Fruit fly (Drosophila melanogaster) whole organism, wandering third instar larva: ENCODE results near the gene CG32756.

Experiments used
- Abd-B ChIP-seq: fragments of >200 bp; optimal IDR thresholded peaks from 2 replicates; lab custom pipeline; 2017; ENCODE audit warnings: missing biosample characterization, missing genetic modification characterization
- CG32264 ChIP-seq: fragments of 200-800 bp; sonication (Bioruptor generic); optimal IDR thresholded peaks from 2 replicates; lab custom pipeline; 2016; ENCODE audit warnings: missing biosample characterization, missing genetic modification characterization
- CG9705 ChIP-seq: fragments of 200-800 bp; sonication (Bioruptor generic); optimal IDR thresholded peaks from 2 replicates; lab custom pipeline; 2018; ENCODE audit warnings: missing biosample characterization, mild to moderate bottlenecking, missing genetic modification characterization
- CrebA ChIP-seq: fragments of 200-800 bp; sonication (Bioruptor generic); optimal IDR thresholded peaks from 2 replicates; lab custom pipeline; 2016; ENCODE audit warnings: missing biosample characterization, mild to moderate bottlenecking, missing genetic modification characterization, borderline replicate concordance
- Dfd ChIP-seq: fragments of >200 bp; optimal IDR thresholded peaks from 2 replicates; lab custom pipeline; 2017; ENCODE audit warnings: missing biosample characterization, missing genetic modification characterization
- Dif ChIP-seq: fragments of 200-275, 200-300 bp; sonication (Bioruptor generic); optimal IDR thresholded peaks from 2 replicates; lab custom pipeline; 2018; ENCODE audit warnings: missing biosample characterization, missing genetic modification characterization; ENCODE audit not compliant: partially characterized antibody
- GATAd ChIP-seq: sonication (Bioruptor generic); optimal IDR thresholded peaks from 2 replicates; lab custom pipeline; 2016; ENCODE audit warnings: missing biosample characterization, missing genetic modification characterization
- HLH106 ChIP-seq: fragments of 200-800 bp; optimal IDR thresholded peaks from 3 replicates; lab custom pipeline; 2019; ENCODE audit warnings: missing biosample characterization, mild to moderate bottlenecking, missing genetic modification characterization, moderate library complexity
- Hnf4 ChIP-seq: fragments of 200-800 bp; sonication (Bioruptor generic); optimal IDR thresholded peaks from 2 replicates; lab custom pipeline; 2016; ENCODE audit warnings: missing biosample characterization, mild to moderate bottlenecking, missing genetic modification characterization
- Hr78 ChIP-seq: fragments of >200 bp; optimal IDR thresholded peaks from 2 replicates; lab custom pipeline; 2017; ENCODE audit warnings: missing biosample characterization, missing genetic modification characterization
- Hr83 ChIP-seq: fragments of 200-300 bp; sonication (Bioruptor generic); optimal IDR thresholded peaks from 2 replicates; lab custom pipeline; 2016; ENCODE audit warnings: missing biosample characterization, mild to moderate bottlenecking, missing genetic modification characterization, moderate library complexity; ENCODE audit not compliant: poor library complexity, severe bottlenecking
- Jra ChIP-seq: sonication (Bioruptor generic); optimal IDR thresholded peaks from 2 replicates; lab custom pipeline; 2016; ENCODE audit warnings: missing biosample characterization, missing genetic modification characterization
- Mio ChIP-seq: sonication (Bioruptor generic); optimal IDR thresholded peaks from 2 replicates; lab custom pipeline; 2016; ENCODE audit warnings: missing biosample characterization, missing genetic modification characterization
- Myc ChIP-seq: fragments of >200 bp; optimal IDR thresholded peaks from 2 replicates; lab custom pipeline; 2017
- N ChIP-seq: fragments of >200 bp; optimal IDR thresholded peaks from 2 replicates; lab custom pipeline; 2018; ENCODE audit warnings: missing biosample characterization, missing external identifiers, missing genetic modification characterization
- OdsH ChIP-seq: fragments of 200-800 bp; sonication (Bioruptor generic); optimal IDR thresholded peaks from 2 replicates; lab custom pipeline; 2016; ENCODE audit warnings: missing biosample characterization, mild to moderate bottlenecking, missing genetic modification characterization
- Rel ChIP-seq, 2 experiments: fragments of 200-800 bp; sonication (Bioruptor generic) in 1 of 2; optimal IDR thresholded peaks; 2 replicates in 1 of 2; 3 replicates in 1 of 2; lab custom pipeline; 2016 to 2019; ENCODE audit warnings: mild to moderate bottlenecking in 2 of 2, missing biosample characterization in 2 of 2, missing genetic modification characterization in 2 of 2, moderate library complexity in 1 of 2
- Sp1 ChIP-seq: fragments of 200-800 bp; sonication (Bioruptor generic); optimal IDR thresholded peaks from 3 replicates; lab custom pipeline; 2019; ENCODE audit warnings: missing biosample characterization, mild to moderate bottlenecking, missing genetic modification characterization, moderate library complexity
- Vsx2 ChIP-seq: fragments of 200-300, 225-300 bp; sonication (Bioruptor generic); optimal IDR thresholded peaks from 2 replicates; lab custom pipeline; 2018; ENCODE audit warnings: missing biosample characterization, missing genetic modification characterization; ENCODE audit not compliant: partially characterized antibody
- br ChIP-seq: fragments of 200-800 bp; sonication (Bioruptor generic); optimal IDR thresholded peaks from 2 replicates; lab custom pipeline; 2016; ENCODE audit warnings: missing biosample characterization, missing genetic modification characterization
- brk ChIP-seq: fragments of 200-800 bp; sonication (Bioruptor generic); optimal IDR thresholded peaks from 2 replicates; lab custom pipeline; 2016; ENCODE audit warnings: missing biosample characterization, mild to moderate bottlenecking, missing genetic modification characterization
- dl ChIP-seq, 2 experiments: fragments of 175-275, 200-275 bp in 1 of 2; fragments of 200-275 bp in 1 of 2; sonication (Bioruptor generic); optimal IDR thresholded peaks; lab custom pipeline; 2018; ENCODE audit warnings: mild to moderate bottlenecking in 2 of 2, missing biosample characterization in 2 of 2, missing genetic modification characterization in 2 of 2, moderate library complexity in 2 of 2; ENCODE audit not compliant: partially characterized antibody in 2 of 2, insufficient read depth in 1 of 2
- dmrt93B ChIP-seq: fragments of 200-800 bp; sonication (Bioruptor generic); optimal IDR thresholded peaks from 2 replicates; lab custom pipeline; 2018; ENCODE audit warnings: missing biosample characterization, mild to moderate bottlenecking, missing genetic modification characterization
- dsf ChIP-seq: sonication (Bioruptor generic); optimal IDR thresholded peaks from 2 replicates; lab custom pipeline; 2016; ENCODE audit warnings: missing biosample characterization, missing genetic modification characterization, borderline replicate concordance
- ey ChIP-seq: fragments of 200-800 bp; sonication (Bioruptor generic); optimal IDR thresholded peaks from 2 replicates; lab custom pipeline; 2016; ENCODE audit warnings: missing biosample characterization, missing genetic modification characterization
- foxo ChIP-seq, 2 experiments: fragments of 200-800 bp; sonication (Bioruptor generic); optimal IDR thresholded peaks; 2 replicates in 1 of 2; 3 replicates in 1 of 2; lab custom pipeline; 2016 to 2017; ENCODE audit warnings: missing biosample characterization in 2 of 2, missing genetic modification characterization in 2 of 2
- fru ChIP-seq: fragments of 200-800 bp; sonication (Bioruptor generic); optimal IDR thresholded peaks from 3 replicates; lab custom pipeline; 2016; ENCODE audit warnings: missing biosample characterization, mild to moderate bottlenecking, missing genetic modification characterization
- h ChIP-seq: fragments of 200-800 bp; sonication (Bioruptor generic); optimal IDR thresholded peaks from 3 replicates; lab custom pipeline; 2016; ENCODE audit warnings: missing biosample characterization, mild to moderate bottlenecking, missing genetic modification characterization
- jim ChIP-seq: fragments of 175-275, 200-325 bp; sonication (Bioruptor generic); optimal IDR thresholded peaks from 2 replicates; lab custom pipeline; 2016; ENCODE audit warnings: missing biosample characterization, mild to moderate bottlenecking, missing genetic modification characterization
- lola ChIP-seq: fragments of >200 bp; optimal IDR thresholded peaks from 2 replicates; lab custom pipeline; 2017; ENCODE audit warnings: missing biosample characterization, missing genetic modification characterization
- pan ChIP-seq: fragments of >200 bp; optimal IDR thresholded peaks from 2 replicates; lab custom pipeline; 2017
- psq ChIP-seq: fragments of 200-800 bp; sonication (Bioruptor generic); optimal IDR thresholded peaks from 3 replicates; lab custom pipeline; 2017; ENCODE audit warnings: missing biosample characterization, mild to moderate bottlenecking, missing genetic modification characterization, moderate library complexity
- rgr ChIP-seq: fragments of 200-800 bp; sonication (Bioruptor generic); optimal IDR thresholded peaks from 3 replicates; lab custom pipeline; 2016; ENCODE audit warnings: missing biosample characterization, mild to moderate bottlenecking, missing genetic modification characterization
- sage ChIP-seq: fragments of 200-800 bp; sonication (Bioruptor generic); optimal IDR thresholded peaks from 2 replicates; lab custom pipeline; 2016; ENCODE audit warnings: missing biosample characterization, mild to moderate bottlenecking, missing genetic modification characterization
- sv ChIP-seq: fragments of 200-800 bp; sonication (Bioruptor generic); optimal IDR thresholded peaks from 3 replicates; lab custom pipeline; 2016; ENCODE audit warnings: missing biosample characterization, missing genetic modification characterization
- tai ChIP-seq: sonication (Bioruptor generic); optimal IDR thresholded peaks from 2 replicates; lab custom pipeline; 2016; ENCODE audit warnings: missing biosample characterization, missing genetic modification characterization
- usp ChIP-seq: fragments of >200 bp; optimal IDR thresholded peaks from 2 replicates; lab custom pipeline; 2017; ENCODE audit warnings: missing biosample characterization, missing genetic modification characterization
- woc ChIP-seq: sonication (Bioruptor generic); optimal IDR thresholded peaks from 2 replicates; lab custom pipeline; 2016; ENCODE audit warnings: missing biosample characterization, mild to moderate bottlenecking, missing genetic modification characterization

Gene CG32756

DNA sequence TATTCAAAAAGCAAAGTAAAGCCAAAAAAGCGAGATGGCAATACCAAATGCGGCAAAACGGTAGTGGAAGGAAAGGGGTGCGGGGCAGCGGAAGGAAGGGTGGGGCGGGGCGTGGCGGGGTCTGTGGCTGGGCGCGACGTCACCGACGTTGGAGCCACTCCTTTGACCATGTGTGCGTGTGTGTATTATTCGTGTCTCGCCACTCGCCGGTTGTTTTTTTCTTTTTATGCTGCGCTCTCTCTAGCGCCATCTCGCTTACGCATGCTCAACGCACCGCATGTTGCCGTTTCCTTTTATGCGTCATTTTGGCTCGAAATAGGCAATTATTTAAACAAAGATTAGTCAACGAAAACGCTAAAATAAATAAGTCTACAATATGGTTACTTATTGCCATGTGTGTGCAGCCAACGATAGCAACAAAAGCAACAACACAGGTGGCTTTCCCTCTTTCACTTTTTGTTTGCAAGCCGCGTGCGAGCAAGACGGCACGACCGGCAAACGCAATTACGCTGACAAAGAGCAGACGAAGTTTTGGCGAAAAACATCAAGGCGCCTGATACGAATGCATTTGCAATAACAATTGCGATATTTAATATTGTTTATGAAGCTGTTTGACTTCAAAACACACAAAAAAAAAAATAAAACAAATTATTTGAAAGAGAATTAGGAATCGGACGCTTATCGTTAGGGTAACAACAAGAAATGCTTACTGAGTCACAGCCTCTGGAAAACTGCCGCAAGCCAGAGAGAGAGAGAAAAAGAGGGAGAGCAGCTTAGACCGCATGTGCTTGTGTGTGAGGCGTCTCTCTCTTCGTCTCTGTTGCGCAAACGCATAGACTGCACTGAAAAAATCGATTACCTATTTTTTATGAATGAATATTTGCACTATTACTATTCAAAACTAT, 46.0 kb upstream of the CG32756 start:
- TF ChIP-seq fru (GFP tag; lab: Kevin White, UChicago) (no peak), foxo (GFP tag; optimal IDR thresholded peaks at IDR 0.05; lab: Kevin White, UChicago) (peak in 1 of 2 experiments; percentile 1), brk (no peak), woc (GFP tag; lab: Kevin White, UChicago) (no peak), pan (lab: Kevin White, UChicago) (no peak), sage (GFP tag; lab: Kevin White, UChicago) (no peak), sv (GFP tag; lab: Kevin White, UChicago) (no peak), rgr (GFP tag; lab: Kevin White, UChicago) (no peak), Mio (GFP tag; lab: Kevin White, UChicago) (no peak), Hr78 (GFP tag; lab: Kevin White, UChicago) (no peak), Dfd (GFP tag; lab: Kevin White, UChicago) (peak; percentile 39), Hr83 (GFP tag; lab: Kevin White, UChicago) (no peak), GATAd (GFP tag; lab: Kevin White, UChicago) (no peak), Sp1 (GFP tag; lab: Kevin White, UChicago) (peak; percentile 2), Vsx2 (GFP tag; lab: Kevin White, UChicago) (no peak), jim (GFP tag; lab: Kevin White, UChicago) (peak; percentile 64), Jra (GFP tag; lab: Kevin White, UChicago) (no peak), tai (GFP tag; lab: Kevin White, UChicago) (peak; percentile 84), Abd-B (GFP tag; lab: Kevin White, UChicago) (no peak), psq (GFP tag; lab: Kevin White, UChicago) (peak; percentile 96), Rel (GFP tag; optimal IDR thresholded peaks at IDR 0.05; lab: Kevin White, UChicago) (no peak), Rel (tag; optimal IDR thresholded peaks at IDR 0.05; lab: Kevin White, UChicago) (peak; percentile 23), Myc (lab: Kevin White, UChicago) (no peak), CG32264 (no peak), dmrt93B (no peak), h (no peak), Dif (GFP tag; lab: Kevin White, UChicago) (peak; percentile 66), N (no peak), usp (GFP tag; lab: Kevin White, UChicago) (no peak), Hnf4 (no peak), CG9705 (GFP tag; lab: Kevin White, UChicago) (no peak), OdsH (no peak), dl (GFP tag; optimal IDR thresholded peaks at IDR 0.05; lab: Kevin White, UChicago; ENCODE audit: insufficient read depth in 1 of 2, partially characterized antibody in 2 of 2) (peak; percentile 51 to 70), CrebA (GFP tag; lab: Kevin White, UChicago) (no peak), ey (GFP tag; lab: Kevin White, UChicago) (no peak), HLH106 (tag; lab: Kevin White, UChicago) (peak; percentile 28), br (GFP tag; lab: Kevin White, UChicago) (no peak), dsf (GFP tag; lab: Kevin White, UChicago) (no peak), lola (GFP tag; lab: Kevin White, UChicago) (no peak)
